Worm (Caenorhabditis elegans): ENCODE results near the gene frpr-9.

Gene frpr-9

DNA sequence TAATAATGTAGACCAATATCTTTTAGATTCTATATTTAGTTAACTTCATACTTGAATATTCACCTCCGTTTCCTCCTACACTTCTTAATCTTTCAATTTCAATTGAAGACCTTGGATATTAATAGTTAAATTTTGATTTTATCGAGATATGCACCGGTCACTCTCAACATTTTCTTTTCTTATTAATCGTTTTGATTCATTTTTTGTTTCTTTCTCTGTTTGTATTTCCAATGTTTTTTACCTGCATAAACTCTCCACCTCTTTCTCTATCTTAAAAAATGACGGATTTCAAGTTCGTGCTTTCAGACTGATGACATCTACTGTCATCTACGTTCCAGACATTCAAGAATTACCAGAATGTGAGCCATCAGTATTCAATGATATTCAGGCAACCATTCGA is at the start of gene frpr-9:
TSS of gene frpr-9 (plus strand) at position 301 of the 400 bp plus-strand sequence.
- TF ChIP-seq nhr-20 (tag; optimal IDR thresholded peaks at IDR 0.05): no peak
- no peak for TF ChIP-seq egl-27 (tag; optimal IDR thresholded peaks at IDR 0.05)
- TF ChIP-seq ceh-88 (GFP tag; IDR thresholded peaks at IDR 0.05): no peak
- TF ChIP-seq ces-1 (GFP tag; optimal IDR thresholded peaks at IDR 0.05): no peak
- no peak for TF ChIP-seq unc-86 (tag; optimal IDR thresholded peaks at IDR 0.05)
- no peak for TF ChIP-seq nhr-76 (tag; optimal IDR thresholded peaks at IDR 0.05)
- TF ChIP-seq irx-1 (tag; optimal IDR thresholded peaks at IDR 0.05): no peak
- no peak for TF ChIP-seq lin-14 (GFP tag; optimal IDR thresholded peaks at IDR 0.05)
- TF ChIP-seq ceh-63 (GFP tag; optimal IDR thresholded peaks at IDR 0.05): no peak
- TF ChIP-seq nhr-237 (tag; optimal IDR thresholded peaks at IDR 0.05): no peak
- no peak for TF ChIP-seq nhr-90 (tag; optimal IDR thresholded peaks at IDR 0.05; ENCODE audit: poor library complexity)
- TF ChIP-seq lsy-2 (tag; optimal IDR thresholded peaks at IDR 0.05): no peak
- no peak for TF ChIP-seq mep-1 (tag; optimal IDR thresholded peaks at IDR 0.05)
- no peak for TF ChIP-seq mef-2 (tag; optimal IDR thresholded peaks at IDR 0.05)
- no peak for TF ChIP-seq ama-1 (optimal IDR thresholded peaks at IDR 0.05)
- TF ChIP-seq pax-3 (tag; optimal IDR thresholded peaks at IDR 0.05): no peak

DNA sequence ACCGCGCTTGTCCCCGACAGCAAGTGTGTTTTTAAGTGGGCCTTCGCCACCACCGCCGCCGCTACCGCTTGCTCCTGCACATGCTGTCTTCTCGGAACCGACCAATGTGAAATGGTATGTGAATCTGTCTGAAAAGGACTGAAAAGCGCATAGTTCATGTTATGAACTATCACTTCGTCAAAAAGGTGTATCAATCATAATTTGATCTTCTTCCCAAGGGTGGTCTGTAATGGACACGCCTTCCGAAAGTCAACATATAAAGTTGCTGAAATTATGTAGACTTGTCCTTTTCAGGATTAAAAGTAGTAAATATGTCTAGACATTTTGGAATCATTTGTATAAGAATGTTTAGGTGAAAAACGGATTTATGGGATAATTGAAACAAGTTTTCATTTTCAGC is 49.7 kb upstream of the frpr-9 start, which contains the start of gene zip-9:
TSS of gene zip-9 (plus strand) at position 301 of the 400 bp plus-strand sequence.
- TF ChIP-seq efl-1 (optimal IDR thresholded peaks at IDR 0.05) (no peak), efl-1 (GFP tag; optimal IDR thresholded peaks at IDR 0.05 in 1 of 2) (peak in 1 of 2 experiments; percentile 20), unc-98 (GFP tag; IDR thresholded peaks at IDR 0.05) (no peak), elt-3 (tag; optimal IDR thresholded peaks at IDR 0.05) (no peak)

DNA sequence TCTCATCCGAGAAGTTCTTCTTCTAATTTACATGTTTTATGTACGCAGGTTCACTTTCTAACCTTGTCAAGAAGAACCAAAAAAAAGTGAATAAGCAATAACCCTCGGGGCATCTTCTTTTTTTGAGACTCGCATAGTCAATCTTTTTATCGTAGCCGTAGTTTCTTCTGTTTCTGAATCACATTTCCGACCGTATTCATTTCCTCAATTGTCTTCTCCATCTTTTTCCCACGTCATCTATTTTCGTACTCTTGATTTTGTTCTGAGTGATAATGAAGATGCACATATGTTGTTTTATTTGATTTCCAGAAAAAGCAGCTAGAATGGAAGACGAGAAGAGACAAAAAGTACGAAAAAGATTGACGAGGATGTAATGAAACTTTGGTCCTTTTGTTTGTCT is 47.0 kb upstream of the frpr-9 start:
- TF ChIP-seq xbp-1 (tag; optimal IDR thresholded peaks at IDR 0.05) (no peak), nhr-12 (tag; optimal IDR thresholded peaks at IDR 0.05) (no peak), lsy-2 (tag; optimal IDR thresholded peaks at IDR 0.05) (peak in 1 of 2 experiments; percentile 24), fkh-10 (GFP tag; optimal IDR thresholded peaks at IDR 0.05) (peak; percentile 82), lin-14 (GFP tag; optimal IDR thresholded peaks at IDR 0.05) (peak; percentile 57), ces-1 (GFP tag; optimal IDR thresholded peaks at IDR 0.05) (peak; percentile 5)

DNA sequence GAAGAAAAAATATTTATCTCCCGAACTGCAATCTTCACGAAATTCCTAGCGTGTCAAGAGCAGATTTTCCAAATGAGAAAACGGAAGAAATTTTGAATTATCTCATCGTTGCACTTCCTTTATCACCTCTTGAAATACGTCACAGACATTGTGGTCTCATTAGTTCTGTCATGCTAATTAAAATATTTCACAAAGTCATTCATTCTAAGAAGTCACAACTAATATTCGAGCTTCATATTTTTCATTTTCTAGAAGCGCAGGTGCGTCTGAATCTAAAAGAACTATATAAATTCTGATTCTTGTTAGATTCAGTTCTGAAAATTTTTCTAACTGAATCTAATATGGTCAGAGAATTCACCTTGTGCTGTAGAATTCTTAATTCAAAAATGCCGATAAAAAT is 44.7 kb upstream of the frpr-9 start:
- TF ChIP-seq nhr-71 (tag; optimal IDR thresholded peaks at IDR 0.05) (peak; percentile 55), fkh-8 (tag; optimal IDR thresholded peaks at IDR 0.05) (peak; percentile 64), pqm-1 (tag; optimal IDR thresholded peaks at IDR 0.05) (no peak), hlh-17 (GFP tag; optimal IDR thresholded peaks at IDR 0.05; ENCODE audit: borderline replicate concordance) (no peak), nhr-20 (tag; optimal IDR thresholded peaks at IDR 0.05) (no peak), ceh-8 (GFP tag; optimal IDR thresholded peaks at IDR 0.05) (peak; percentile 67), F16B12.6 (tag; optimal IDR thresholded peaks at IDR 0.05) (no peak), isw-1 (GFP tag; IDR thresholded peaks at IDR 0.05) (no peak), fkh-10 (GFP tag; optimal IDR thresholded peaks at IDR 0.05) (peak; percentile 33), nhr-47 (tag; optimal IDR thresholded peaks at IDR 0.05) (peak; percentile 38)

DNA sequence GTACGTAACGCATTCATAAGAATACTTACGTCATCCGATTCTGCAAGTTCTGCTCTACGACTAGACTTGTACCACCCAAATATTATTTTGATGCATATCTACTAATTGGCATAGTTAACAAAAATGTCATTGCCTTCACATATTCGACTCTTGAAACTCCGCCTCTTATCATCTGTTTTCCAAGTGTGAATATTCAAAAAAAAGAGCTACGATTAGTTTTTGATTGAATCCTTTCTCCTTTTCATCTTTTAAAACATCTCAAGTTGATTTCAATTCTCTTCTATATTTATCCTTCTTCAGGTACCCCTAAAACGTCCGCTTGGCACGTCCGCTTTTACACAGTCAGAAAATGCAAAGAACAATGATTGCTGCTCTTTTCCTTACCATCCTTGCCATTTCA is 44.0 kb upstream of the frpr-9 start, which contains the start of gene F17C11.2:
TSS of gene F17C11.2 (plus strand) at position 301 of the 400 bp plus-strand sequence.
- TF ChIP-seq efl-1 (optimal IDR thresholded peaks at IDR 0.05) (no peak), efl-1 (GFP tag; optimal IDR thresholded peaks at IDR 0.05 in 1 of 2) (peak in 1 of 2 experiments; percentile 3), Y116A8C.19 (tag; optimal IDR thresholded peaks at IDR 0.05; ENCODE audit: borderline replicate concordance) (no peak), F16B12.6 (tag; optimal IDR thresholded peaks at IDR 0.05) (no peak), elt-3 (tag; optimal IDR thresholded peaks at IDR 0.05) (no peak)

ce11 chrV:10949511-10949910 is 42.4 kb upstream of the frpr-9 start, which contains the start of gene col-153:
Gene col-153, plus strand, starts transcription at chrV:10949811.
- TF ChIP-seq lin-39 (tag; optimal IDR thresholded peaks at IDR 0.05) (no peak), ceh-63 (GFP tag; optimal IDR thresholded peaks at IDR 0.05) (no peak), zag-1 (tag; optimal IDR thresholded peaks at IDR 0.05) (no peak), skn-1 (tag; optimal IDR thresholded peaks at IDR 0.05) (no peak), lin-14 (GFP tag; optimal IDR thresholded peaks at IDR 0.05) (no peak), tlp-1 (tag; optimal IDR thresholded peaks at IDR 0.05) (no peak), blmp-1 (tag; optimal IDR thresholded peaks at IDR 0.05) (peak; percentile 86), ceh-82 (tag; optimal IDR thresholded peaks at IDR 0.05) (no peak), zip-4 (GFP tag; optimal IDR thresholded peaks at IDR 0.05) (no peak)

Data from whole organism, L1 larva.